Worm (Caenorhabditis elegans) whole organism, L4/young adult: ENCODE results near the gene F19G12.9.

Experiments used
- W03F9.2 ChIP-seq: fragments of 150-350 bp; optimal IDR thresholded peaks from 2 replicates; lab custom pipeline; 2014; ENCODE audit warnings: missing biosample characterization, missing genetic modification characterization
- dao-5 ChIP-seq: sonication (generic microtip); optimal IDR thresholded peaks from 2 replicates; lab custom pipeline; 2016; ENCODE audit warnings: missing genotype, missing genetic modification characterization, moderate library complexity, missing compliant biosample characterization
- him-1 ChIP-seq: sonication (generic microtip); optimal IDR thresholded peaks from 2 replicates; lab custom pipeline; 2016; ENCODE audit warnings: missing genotype, missing genetic modification reagents, missing genetic modification characterization, missing compliant biosample characterization

- no peak for TF ChIP-seq dao-5 (tag; lab: Kevin White, UChicago)
- no peak for TF ChIP-seq him-1 (tag; lab: Kevin White, UChicago)
- no peak for TF ChIP-seq W03F9.2 (tag; lab: Kevin White, UChicago)
Observed at ce11 chrX:1394437-1394836, 24.6 kb upstream of the F19G12.9 start.
